Worm (Caenorhabditis elegans): Measurements from ENCODE around the gene ifb-2.
A peak's percentile ranks its signal among the peaks of the same experiment; 100 is the strongest.
"Not testable (repeated sequence)": the region's sequence is repeated elsewhere in the genome, so short reads cannot be mapped to it uniquely, and the experiment has no call there.

The ifb-2 gene

ce11 chrII:5757656-5758055 lies 7.7 kb downstream of the ifb-2 start, which contains the start of the genes F10C1.3 and F10C1.23:
Gene F10C1.3, minus strand, starts transcription at chrII:5757756.
Gene F10C1.23, plus strand, starts transcription at chrII:5758040.
- TF ChIP-seq lin-39 (tag; optimal IDR thresholded peaks at IDR 0.05); nfya-1 (tag; optimal IDR thresholded peaks at IDR 0.05; ENCODE audit: insufficient read depth); egl-5 (tag; optimal IDR thresholded peaks at IDR 0.05): not testable (repeated sequence)

- no peak for TF ChIP-seq fkh-2 (tag; optimal IDR thresholded peaks at IDR 0.05)
- TF ChIP-seq hmg-11 (tag; optimal IDR thresholded peaks at IDR 0.05) = no peak
- no peak for TF ChIP-seq unc-39 (tag; optimal IDR thresholded peaks at IDR 0.05)
- TF ChIP-seq nhr-77 (tag; optimal IDR thresholded peaks at IDR 0.05) = no peak
- no peak for TF ChIP-seq egl-27 (tag; optimal IDR thresholded peaks at IDR 0.05)
- no peak for TF ChIP-seq nhr-67 (tag; optimal IDR thresholded peaks at IDR 0.05)
- TF ChIP-seq ztf-4 (tag; optimal IDR thresholded peaks at IDR 0.05) = no peak
- TF ChIP-seq sea-2 (GFP tag; optimal IDR thresholded peaks at IDR 0.05) = no peak
- TF ChIP-seq snpc-4 (tag; optimal IDR thresholded peaks at IDR 0.05) = no peak
- TF ChIP-seq aly-2 (tag; optimal IDR thresholded peaks at IDR 0.05) = no peak
- no peak for TF ChIP-seq nhr-25 (tag; optimal IDR thresholded peaks at IDR 0.05)
- TF ChIP-seq mml-1 (tag; optimal IDR thresholded peaks at IDR 0.05) = no peak
- no peak for TF ChIP-seq unc-62 (GFP tag; optimal IDR thresholded peaks at IDR 0.05)
- no peak for TF ChIP-seq daf-12 (tag; optimal IDR thresholded peaks at IDR 0.05)
- TF ChIP-seq elt-3 (tag; optimal IDR thresholded peaks at IDR 0.05) = no peak
- TF ChIP-seq nhr-11 (tag; optimal IDR thresholded peaks at IDR 0.05) = no peak
- no peak for TF ChIP-seq mdl-1 (tag; optimal IDR thresholded peaks at IDR 0.05)
- no peak for TF ChIP-seq jun-1 (tag; optimal IDR thresholded peaks at IDR 0.05)
- no peak for TF ChIP-seq skn-1 (tag; optimal IDR thresholded peaks at IDR 0.05)
Observed at ce11 chrII:5765318-5765717, 15.3 kb downstream of the ifb-2 start, which contains the start of gene ifb-1. Gene ifb-1, plus strand, starts transcription at chrII:5765618.

- TF ChIP-seq nhr-23 (tag; optimal IDR thresholded peaks at IDR 0.05) = peak; percentile 29
- no peak for TF ChIP-seq egl-5 (tag; optimal IDR thresholded peaks at IDR 0.05)
- TF ChIP-seq skn-1 (tag; optimal IDR thresholded peaks at IDR 0.05) = no peak
- TF ChIP-seq elt-1 (tag; optimal IDR thresholded peaks at IDR 0.05) = peak; percentile 91
- TF ChIP-seq pqm-1 (tag; optimal IDR thresholded peaks at IDR 0.05) = no peak
- no peak for TF ChIP-seq nhr-77 (tag; optimal IDR thresholded peaks at IDR 0.05)
- no peak for TF ChIP-seq fos-1 (tag; optimal IDR thresholded peaks at IDR 0.05)
- no peak for TF ChIP-seq lin-15B (tag; optimal IDR thresholded peaks at IDR 0.05)
- TF ChIP-seq nhr-28 (tag; optimal IDR thresholded peaks at IDR 0.05) = no peak
- TF ChIP-seq aly-2 (tag; optimal IDR thresholded peaks at IDR 0.05) = no peak
- no peak for TF ChIP-seq ceh-28 (tag; optimal IDR thresholded peaks at IDR 0.05)
- TF ChIP-seq nfya-1 (tag; optimal IDR thresholded peaks at IDR 0.05; ENCODE audit: insufficient read depth) = no peak
- no peak for TF ChIP-seq ZK546.5 (tag; optimal IDR thresholded peaks at IDR 0.05)
- TF ChIP-seq fkh-2 (tag; optimal IDR thresholded peaks at IDR 0.05) = no peak
- TF ChIP-seq nhr-76 (tag; optimal IDR thresholded peaks at IDR 0.05) = no peak
- peak in 1 of 3 experiments; percentile 15 for TF ChIP-seq elt-3 (tag; optimal IDR thresholded peaks at IDR 0.05)
- TF ChIP-seq ceh-9 (tag; optimal IDR thresholded peaks at IDR 0.05) = no peak
- TF ChIP-seq ztf-4 (tag; optimal IDR thresholded peaks at IDR 0.05) = no peak
- no peak for TF ChIP-seq daf-12 (tag; optimal IDR thresholded peaks at IDR 0.05)
- no peak for TF ChIP-seq ama-1 (optimal IDR thresholded peaks at IDR 0.05)
Observed at ce11 chrII:5768274-5768820, 18.4 kb downstream of the ifb-2 start.

ce11 chrII:5772547-5773142 lies 22.7 kb downstream of the ifb-2 start:
- peak; percentile 46 for TF ChIP-seq elt-2 (tag; optimal IDR thresholded peaks at IDR 0.05)
- peak; percentile 85 for TF ChIP-seq hmg-11 (tag; optimal IDR thresholded peaks at IDR 0.05)
- TF ChIP-seq ceh-82 (tag; optimal IDR thresholded peaks at IDR 0.05) = no peak
- TF ChIP-seq jun-1 (tag; optimal IDR thresholded peaks at IDR 0.05) = no peak
- no peak for TF ChIP-seq tbx-2 (tag; optimal IDR thresholded peaks at IDR 0.05)
- TF ChIP-seq nhr-12 (tag; optimal IDR thresholded peaks at IDR 0.05) = no peak
- TF ChIP-seq nhr-237 (tag; optimal IDR thresholded peaks at IDR 0.05) = no peak
- TF ChIP-seq aly-2 (tag; optimal IDR thresholded peaks at IDR 0.05) = no peak
- no peak for TF ChIP-seq skn-1 (tag; optimal IDR thresholded peaks at IDR 0.05)
- TF ChIP-seq elt-1 (tag; optimal IDR thresholded peaks at IDR 0.05) = no peak
- no peak for TF ChIP-seq lin-15B (tag; optimal IDR thresholded peaks at IDR 0.05)
- TF ChIP-seq unc-62 (GFP tag; optimal IDR thresholded peaks at IDR 0.05) = no peak
- TF ChIP-seq zag-1 (tag; optimal IDR thresholded peaks at IDR 0.05) = no peak
- no peak for TF ChIP-seq nhr-25 (tag; optimal IDR thresholded peaks at IDR 0.05)
- TF ChIP-seq fkh-10 (GFP tag; optimal IDR thresholded peaks at IDR 0.05) = no peak
- no peak for TF ChIP-seq fos-1 (tag; optimal IDR thresholded peaks at IDR 0.05)
- TF ChIP-seq eor-1 (tag; optimal IDR thresholded peaks at IDR 0.05) = no peak
- TF ChIP-seq ceh-9 (tag; optimal IDR thresholded peaks at IDR 0.05) = no peak
- TF ChIP-seq nhr-77 (tag; optimal IDR thresholded peaks at IDR 0.05) = no peak
- no peak for TF ChIP-seq nhr-28 (tag; optimal IDR thresholded peaks at IDR 0.05)
- no peak for TF ChIP-seq nhr-23 (tag; optimal IDR thresholded peaks at IDR 0.05)
- TF ChIP-seq nhr-67 (tag; optimal IDR thresholded peaks at IDR 0.05) = no peak
- TF ChIP-seq lin-39 (tag; optimal IDR thresholded peaks at IDR 0.05) = peak; percentile 31
- peak; percentile 32 for TF ChIP-seq pha-4 (tag; optimal IDR thresholded peaks at IDR 0.05)
- TF ChIP-seq daf-12 (tag; optimal IDR thresholded peaks at IDR 0.05) = no peak
- no peak for TF ChIP-seq egl-5 (tag; optimal IDR thresholded peaks at IDR 0.05)
- TF ChIP-seq ama-1 (optimal IDR thresholded peaks at IDR 0.05) = no peak
- no peak for TF ChIP-seq mml-1 (tag; optimal IDR thresholded peaks at IDR 0.05)
- TF ChIP-seq R02D3.7 (tag; optimal IDR thresholded peaks at IDR 0.05) = no peak
- TF ChIP-seq unc-39 (tag; optimal IDR thresholded peaks at IDR 0.05) = no peak
- peak; percentile 19 for TF ChIP-seq snpc-4 (tag; optimal IDR thresholded peaks at IDR 0.05)
- peak; percentile 16 for TF ChIP-seq nfya-1 (tag; optimal IDR thresholded peaks at IDR 0.05; ENCODE audit: insufficient read depth)
- no peak for TF ChIP-seq sea-2 (GFP tag; optimal IDR thresholded peaks at IDR 0.05)

Measured in whole organism, L3 larva.